Worm (Caenorhabditis elegans) whole organism, L3 larva: Measurements from ENCODE around the gene clec-68.

Experiments
- ceh-28 ChIP-seq: fragments of 150-350 bp; optimal IDR thresholded peaks from 2 replicates; lab custom pipeline; 2014; ENCODE audit warnings: missing biosample characterization, missing genetic modification reagents, missing genetic modification characterization
- egl-27 ChIP-seq: sonication (generic microtip); optimal IDR thresholded peaks from 4 replicates; lab custom pipeline; 2017; ENCODE audit warnings: missing biosample characterization, missing genetic modification reagents, missing genetic modification characterization
- elt-2 ChIP-seq: sonication (generic microtip); optimal IDR thresholded peaks from 2 replicates; lab custom pipeline; 2016; ENCODE audit warnings: missing genetic modification reagents, mild to moderate bottlenecking, missing genetic modification characterization, missing compliant biosample characterization
- lin-15B ChIP-seq: fragments of 150-350 bp; optimal IDR thresholded peaks from 2 replicates; lab custom pipeline; 2014; ENCODE audit warnings: missing biosample characterization, missing genetic modification characterization
- nhr-11 ChIP-seq: fragments of 150-350 bp; optimal IDR thresholded peaks from 2 replicates; lab custom pipeline; 2014; ENCODE audit warnings: missing biosample characterization, missing genetic modification characterization
- nhr-25 ChIP-seq: sonication (generic microtip); optimal IDR thresholded peaks from 2 replicates; lab custom pipeline; 2017; ENCODE audit warnings: missing biosample characterization, missing genetic modification characterization
- nhr-28 ChIP-seq: fragments of 150-350 bp; optimal IDR thresholded peaks from 2 replicates; lab custom pipeline; 2014; ENCODE audit warnings: missing biosample characterization, missing genetic modification characterization
- nhr-76 ChIP-seq: fragments of 150-350 bp; sonication (generic microtip); optimal IDR thresholded peaks from 5 replicates; lab custom pipeline; 2014; ENCODE audit warnings: missing biosample characterization, missing genetic modification characterization
- nhr-77 ChIP-seq: fragments of 150-350 bp; optimal IDR thresholded peaks from 2 replicates; lab custom pipeline; 2014; ENCODE audit warnings: missing biosample characterization, missing genetic modification characterization
- pqm-1 ChIP-seq: fragments of 150-350 bp; optimal IDR thresholded peaks from 2 replicates; lab custom pipeline; 2017; ENCODE audit warnings: missing biosample characterization, missing genetic modification characterization, inconsistent platforms
- skn-1 ChIP-seq: fragments of 150-350 bp; optimal IDR thresholded peaks from 2 replicates; lab custom pipeline; 2014; ENCODE audit warnings: missing biosample characterization, missing genetic modification characterization
- unc-39 ChIP-seq: sonication (generic microtip); optimal IDR thresholded peaks from 4 replicates; lab custom pipeline; 2017; ENCODE audit warnings: missing biosample characterization, missing genetic modification characterization
- ztf-11 ChIP-seq: fragments of 150-350 bp; optimal IDR thresholded peaks from 2 replicates; lab custom pipeline; 2014; ENCODE audit warnings: missing biosample characterization, missing genetic modification characterization

DNA sequence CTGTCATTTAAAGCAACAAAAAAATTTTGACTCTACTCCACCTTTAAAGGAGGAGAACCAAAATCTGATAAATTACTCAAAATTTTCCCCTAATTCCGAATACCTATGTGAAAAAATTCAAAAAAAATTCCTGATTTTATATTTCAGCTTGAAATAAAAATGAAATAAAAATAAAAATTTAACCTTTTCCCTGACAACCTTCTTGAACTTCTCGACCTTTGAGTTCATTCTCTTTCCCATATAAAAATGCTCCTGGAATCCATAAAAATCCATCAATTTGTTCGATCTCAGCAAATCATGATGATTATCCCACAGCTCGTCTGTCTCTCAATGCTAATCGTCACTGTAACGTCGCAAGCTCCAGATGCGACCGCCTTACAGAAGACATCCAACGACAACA is 23.3 kb upstream of the clec-68 start, which contains the start of gene F56D6.6:
- TF ChIP-seq nhr-77 (no peak), nhr-25 (tag; lab: Kevin White, UChicago) (no peak), egl-27 (tag; lab: Kevin White, UChicago) (no peak), ceh-28 (tag; lab: Kevin White, UChicago) (no peak), unc-39 (no peak), nhr-76 (tag; lab: Kevin White, UChicago) (no peak), ztf-11 (tag; lab: Kevin White, UChicago) (no peak), nhr-28 (tag; lab: Kevin White, UChicago) (no peak), elt-2 (tag; lab: Kevin White, UChicago) (no peak), pqm-1 (tag; lab: Kevin White, UChicago) (no peak), lin-15B (tag; lab: Kevin White, UChicago) (no peak), skn-1 (tag; lab: Kevin White, UChicago) (no peak), nhr-11 (tag; lab: Kevin White, UChicago) (no peak)
